Worm (Caenorhabditis elegans) whole organism, young adult: Measurements from ENCODE around the gene brd-1.

Experiments used
- K11D2.4 ChIP-seq: fragments of 200-800 bp; sonication (Bioruptor generic); IDR thresholded peaks from 2 replicates; pipeline ENCODE4 v1.3.6; 2022; ENCODE audit warnings: missing genetic modification reagents, missing genetic modification characterization, missing compliant biosample characterization
- K12H6.12 ChIP-seq: fragments of 200-800 bp; sonication (Bioruptor generic); optimal IDR thresholded peaks from 2 replicates; lab custom pipeline; 2018; ENCODE audit warnings: mild to moderate bottlenecking, missing genetic modification characterization, missing compliant biosample characterization
- ama-1 ChIP-seq, 3 experiments: fragments of 150-350 bp in 1 of 3; sonication (generic microtip) in 2 of 3; optimal IDR thresholded peaks; 2 replicates each; lab custom pipeline; 2014 to 2018; ENCODE audit warnings: missing biosample characterization in 2 of 3, missing genetic modification characterization in 2 of 3, missing genetic modification reagents in 2 of 3
- hlh-12 ChIP-seq: sonication (generic microtip); optimal IDR thresholded peaks from 2 replicates; lab custom pipeline; 2016; ENCODE audit warnings: missing genetic modification characterization, missing compliant biosample characterization
- madf-3 ChIP-seq: fragments of 200-800 bp; sonication (Bioruptor generic); IDR thresholded peaks from 2 replicates; pipeline ENCODE4 v1.3.6; 2022; ENCODE audit warnings: missing genetic modification reagents, missing genetic modification characterization, missing compliant biosample characterization
- unc-130 ChIP-seq: sonication (generic microtip); optimal IDR thresholded peaks from 2 replicates; lab custom pipeline; 2016; ENCODE audit warnings: missing genetic modification reagents, missing genetic modification characterization, missing compliant biosample characterization
- ztf-26 ChIP-seq: sonication (generic microtip); optimal IDR thresholded peaks from 2 replicates; lab custom pipeline; 2017; ENCODE audit warnings: missing genetic modification characterization, missing compliant biosample characterization

ce11 chrIII:6871668-6872067 is 17.6 kb downstream of the brd-1 start:
- TF ChIP-seq ztf-26 (no peak), madf-3 (no peak), K12H6.12 (tag; lab: Kevin White, UChicago) (no peak), unc-130 (GFP tag; lab: Kevin White, UChicago) (no peak), hlh-12 (no peak), ama-1 (optimal IDR thresholded peaks at IDR 0.05; lab: Kevin White, UChicago) (peak; percentile 26), ama-1 (GFP tag; optimal IDR thresholded peaks at IDR 0.05; lab: Kevin White, UChicago) (no peak), K11D2.4 (GFP tag; lab: Robert Waterston, UW) (no peak)
